Worm (Caenorhabditis elegans): Measurements from ENCODE around the gene pnc-2.

DNA sequence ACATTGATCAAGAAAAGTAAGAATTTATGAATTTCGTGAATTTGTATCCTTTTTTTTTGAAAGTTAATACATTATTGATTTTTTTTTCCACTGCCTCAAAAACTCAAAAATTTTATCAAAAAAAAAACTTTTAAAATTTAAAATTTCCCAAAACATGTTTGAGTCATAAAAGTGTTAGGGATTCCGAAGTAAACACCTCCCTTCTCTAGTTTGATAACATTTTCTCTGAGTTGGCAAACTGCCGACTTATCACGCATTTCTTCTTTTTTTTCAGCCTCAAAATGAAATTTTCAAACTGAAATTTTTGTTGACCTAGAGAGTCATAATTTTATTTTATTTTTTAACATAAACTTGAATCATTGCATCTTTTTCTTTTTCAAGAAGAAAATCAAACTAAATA, 18.6 kb downstream of the pnc-2 start:
- no peak for TF ChIP-seq nhr-12 (tag; optimal IDR thresholded peaks at IDR 0.05)
- no peak for TF ChIP-seq ces-1 (GFP tag; optimal IDR thresholded peaks at IDR 0.05)
- no peak for TF ChIP-seq elt-3 (tag; optimal IDR thresholded peaks at IDR 0.05)
- TF ChIP-seq unc-39 (tag; optimal IDR thresholded peaks at IDR 0.05), result no peak
- TF ChIP-seq nhr-76 (tag; optimal IDR thresholded peaks at IDR 0.05), result no peak
- no peak for TF ChIP-seq unc-62 (GFP tag; optimal IDR thresholded peaks at IDR 0.05)
- TF ChIP-seq pha-4 (tag; optimal IDR thresholded peaks at IDR 0.05), result no peak
- TF ChIP-seq bed-3 (GFP tag; optimal IDR thresholded peaks at IDR 0.05), result no peak
- TF ChIP-seq mep-1 (tag; optimal IDR thresholded peaks at IDR 0.05), result no peak

All from whole organism, mixed stage, embryonic.